Fruit fly (Drosophila melanogaster) whole organism, pupa: ENCODE results near the gene erm.

Source experiments
- CG12605 ChIP-seq: fragments of 200-800 bp; sonication (Bioruptor generic); IDR thresholded peaks from 2 replicates; pipeline ENCODE4 v1.3.6; 2022; ENCODE audit warnings: missing biosample characterization, missing genetic modification characterization
- CG13204 ChIP-seq: fragments of 200-800 bp; sonication (Bioruptor generic); optimal IDR thresholded peaks from 2 replicates; lab custom pipeline; 2018; ENCODE audit warnings: missing biosample characterization, mild to moderate bottlenecking, missing genetic modification characterization, moderate library complexity
- CG15710 ChIP-seq: fragments of 200-800 bp; sonication (Bioruptor generic); optimal IDR thresholded peaks from 2 replicates; lab custom pipeline; 2018; ENCODE audit warnings: missing biosample characterization, mild to moderate bottlenecking, missing genetic modification characterization, moderate library complexity
- CG17806 ChIP-seq: fragments of 200-800 bp; sonication (Bioruptor generic); optimal IDR thresholded peaks from 2 replicates; lab custom pipeline; 2018; ENCODE audit warnings: missing biosample characterization, mild to moderate bottlenecking, missing genetic modification characterization, moderate library complexity
- CG34367 ChIP-seq: fragments of 200-800 bp; sonication (Bioruptor generic); optimal IDR thresholded peaks from 2 replicates; lab custom pipeline; 2018; ENCODE audit warnings: missing biosample characterization, mild to moderate bottlenecking, missing genetic modification characterization
- CG8159 ChIP-seq: fragments of 200-800 bp; sonication (Bioruptor generic); optimal IDR thresholded peaks from 3 replicates; lab custom pipeline; 2018; ENCODE audit warnings: missing biosample characterization, mild to moderate bottlenecking, missing genetic modification characterization, moderate library complexity
- CG8301 ChIP-seq: fragments of 200-800 bp; sonication (Bioruptor generic); optimal IDR thresholded peaks from 2 replicates; lab custom pipeline; 2018; ENCODE audit warnings: missing biosample characterization, mild to moderate bottlenecking, missing genetic modification characterization
- CG9948 ChIP-seq: fragments of 200-800 bp; sonication (Bioruptor generic); optimal IDR thresholded peaks from 2 replicates; lab custom pipeline; 2018; ENCODE audit warnings: missing biosample characterization, mild to moderate bottlenecking, missing genetic modification characterization, moderate library complexity
- EcR ChIP-seq: fragments of 200-800 bp; sonication (Bioruptor generic); optimal IDR thresholded peaks from 3 replicates; lab custom pipeline; 2019; ENCODE audit warnings: missing biosample characterization, missing genetic modification characterization, mild to moderate bottlenecking, moderate library complexity, missing genetic modification reagents
- Ets98B ChIP-seq: fragments of 200-800 bp; sonication (Bioruptor generic); IDR thresholded peaks from 2 replicates; pipeline ENCODE4 v1.3.6; 2022; ENCODE audit warnings: missing biosample characterization, missing genetic modification characterization
- Pif1A ChIP-seq: fragments of 200-800 bp; sonication (Bioruptor generic); optimal IDR thresholded peaks from 3 replicates; lab custom pipeline; 2016; ENCODE audit warnings: missing biosample characterization, missing genetic modification characterization
- Pif1B ChIP-seq: fragments of 200-800 bp; sonication (Bioruptor generic); optimal IDR thresholded peaks from 3 replicates; lab custom pipeline; 2016; ENCODE audit warnings: missing biosample characterization, missing genetic modification characterization
- Snoo ChIP-seq: fragments of 200-800 bp; sonication (Bioruptor generic); optimal IDR thresholded peaks from 3 replicates; lab custom pipeline; 2017; ENCODE audit warnings: missing biosample characterization, mild to moderate bottlenecking, missing genetic modification characterization, inconsistent platforms
- fd96Ca ChIP-seq: fragments of 200-800 bp; sonication (Bioruptor generic); IDR thresholded peaks from 3 replicates; pipeline ENCODE4 v1.3.6; 2022; ENCODE audit warnings: missing biosample characterization, missing genetic modification characterization

DNA sequence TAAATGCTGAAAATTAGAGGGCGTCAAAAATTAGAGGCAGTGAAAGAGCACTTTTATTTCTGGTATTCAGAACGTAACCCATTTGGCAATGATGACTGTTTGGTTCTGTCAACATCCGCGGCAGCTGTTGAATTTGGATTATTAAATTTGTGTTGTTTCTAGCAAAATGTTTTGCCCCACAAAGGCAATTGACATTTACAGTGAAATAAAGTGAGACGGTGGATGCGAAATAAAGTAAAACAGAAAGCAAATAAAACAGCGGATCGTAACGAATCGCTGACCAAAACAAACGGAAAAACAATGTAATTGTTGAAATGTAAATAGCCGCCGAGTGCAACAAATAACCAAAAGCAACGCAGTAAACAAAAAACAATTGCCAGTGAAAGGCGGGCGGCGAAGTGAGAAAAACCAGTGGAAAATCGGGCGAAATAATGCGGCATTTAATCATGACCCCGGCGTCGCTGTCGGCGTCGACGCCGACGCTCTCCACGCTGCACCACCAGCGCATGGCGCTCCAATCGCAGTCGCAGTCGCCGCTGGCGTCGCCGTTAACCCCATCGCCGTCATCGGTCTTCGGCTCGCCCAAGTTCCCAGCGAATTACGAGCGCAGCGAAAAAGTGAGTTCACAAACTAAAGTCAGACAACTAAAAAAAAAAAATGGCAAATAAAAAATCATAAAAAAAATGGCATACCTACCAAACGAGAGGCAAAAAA is 57.0 kb downstream of the erm start:
- TF ChIP-seq CG15710 (tag; lab: Kevin White, UChicago) (no peak), CG17806 (tag; lab: Kevin White, UChicago) (no peak), CG12605 (no peak), Snoo (tag; lab: Kevin White, UChicago) (no peak), Pif1B (GFP tag; lab: Kevin White, UChicago) (no peak), CG9948 (tag; lab: Kevin White, UChicago) (no peak), CG8159 (no peak), Ets98B (GFP tag; lab: Robert Waterston, UW) (no peak), fd96Ca (no peak), CG8301 (tag; lab: Kevin White, UChicago) (no peak), CG34367 (tag; lab: Kevin White, UChicago) (no peak), EcR (no peak), Pif1A (no peak), CG13204 (GFP tag; lab: Kevin White, UChicago) (no peak)
